Worm (Caenorhabditis elegans): ENCODE data around the gene F54F11.1.

- TF ChIP-seq skn-1 (tag; optimal IDR thresholded peaks at IDR 0.05) (no peak), lin-15B (tag; optimal IDR thresholded peaks at IDR 0.05) (no peak), nhr-28 (tag; optimal IDR thresholded peaks at IDR 0.05) (no peak), mef-2 (tag; optimal IDR thresholded peaks at IDR 0.05) (no peak), nhr-11 (tag; optimal IDR thresholded peaks at IDR 0.05) (no peak), pqm-1 (tag; optimal IDR thresholded peaks at IDR 0.05) (no peak), ets-5 (GFP tag; IDR thresholded peaks at IDR 0.05) (no peak), ama-1 (optimal IDR thresholded peaks at IDR 0.05) (no peak)
Measured at ce11 chrII:13479424-13479823, 24.3 kb upstream of the F54F11.1 start.
